Worm (Caenorhabditis elegans): ENCODE results near the gene sru-28.

DNA sequence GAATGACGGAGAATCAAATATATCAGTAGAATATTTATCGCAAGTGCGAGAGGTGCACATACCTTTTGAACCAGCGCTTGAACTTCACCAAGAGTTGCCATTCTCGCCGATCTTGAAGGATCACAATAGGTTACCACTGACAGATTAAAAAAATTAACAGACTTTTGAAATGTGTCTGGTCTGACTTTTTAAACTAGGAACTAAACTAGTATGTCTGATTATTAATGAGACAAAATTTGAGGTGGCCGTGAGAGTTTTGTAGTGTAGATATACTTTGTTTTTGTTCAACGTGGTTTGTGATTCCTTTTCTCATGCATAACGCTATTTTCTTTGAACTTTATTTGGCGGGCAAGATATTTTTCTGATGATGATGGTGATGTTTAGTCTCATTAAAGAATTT lies 15.8 kb downstream of the sru-28 start, which contains the start of gene str-240:
- TF ChIP-seq hmg-4 (GFP tag; optimal IDR thresholded peaks at IDR 0.05), result no peak
- no peak for TF ChIP-seq ama-1 (optimal IDR thresholded peaks at IDR 0.05)
- no peak for TF ChIP-seq tra-4 (tag; optimal IDR thresholded peaks at IDR 0.05)
- TF ChIP-seq ets-7 (tag; optimal IDR thresholded peaks at IDR 0.05), result no peak
